Fruit fly (Drosophila melanogaster) whole organism, larva: ENCODE results near the gene CG15160.

Experiments
- noc ChIP-seq: fragments of 200-800 bp; sonication (Bioruptor generic); optimal IDR thresholded peaks from 3 replicates; lab custom pipeline; 2019; ENCODE audit warnings: missing biosample characterization, mild to moderate bottlenecking, missing genetic modification characterization, moderate library complexity

CG15160 gene

DNA sequence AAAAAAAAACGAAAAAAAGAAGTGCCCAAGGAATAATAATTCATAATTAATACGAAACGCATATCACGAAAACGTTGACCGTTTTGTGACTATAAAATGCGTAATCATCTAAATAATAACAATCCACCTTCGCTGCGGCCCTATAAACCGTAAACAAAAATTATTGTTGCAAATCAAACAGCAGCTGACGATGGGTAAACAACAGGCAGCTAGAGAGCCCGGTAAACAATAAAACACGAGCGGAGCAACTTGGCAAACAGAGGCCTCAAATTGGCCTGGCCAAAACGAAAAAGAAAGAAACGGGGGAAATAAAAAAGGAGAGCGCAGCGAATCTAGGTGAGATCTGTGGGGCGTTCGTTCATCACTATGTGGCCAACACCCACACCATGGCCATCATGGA is 23.1 kb upstream of the CG15160 start:
- peak; percentile 72 for TF ChIP-seq noc (tag; lab: Kevin White, UChicago)

DNA sequence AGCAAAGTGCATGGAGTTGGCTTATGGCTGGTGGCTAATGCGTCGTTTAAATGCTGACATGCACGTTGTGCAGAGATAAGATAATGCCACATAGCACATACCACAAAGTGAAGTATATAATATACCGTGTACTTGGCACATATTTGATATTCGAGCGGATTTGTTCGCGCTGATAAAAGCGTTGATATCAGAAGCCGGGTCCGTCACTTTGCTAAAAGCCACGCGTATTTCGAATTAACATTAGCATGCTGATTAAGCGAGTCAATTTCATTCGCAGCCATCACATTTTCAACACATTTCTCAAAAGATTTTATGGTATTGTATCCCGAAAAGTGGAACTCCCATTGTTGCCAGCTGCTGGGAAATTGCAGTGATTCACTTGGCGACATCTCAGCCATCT is 22.0 kb upstream of the CG15160 start:
- no peak for TF ChIP-seq noc (tag; lab: Kevin White, UChicago)

DNA sequence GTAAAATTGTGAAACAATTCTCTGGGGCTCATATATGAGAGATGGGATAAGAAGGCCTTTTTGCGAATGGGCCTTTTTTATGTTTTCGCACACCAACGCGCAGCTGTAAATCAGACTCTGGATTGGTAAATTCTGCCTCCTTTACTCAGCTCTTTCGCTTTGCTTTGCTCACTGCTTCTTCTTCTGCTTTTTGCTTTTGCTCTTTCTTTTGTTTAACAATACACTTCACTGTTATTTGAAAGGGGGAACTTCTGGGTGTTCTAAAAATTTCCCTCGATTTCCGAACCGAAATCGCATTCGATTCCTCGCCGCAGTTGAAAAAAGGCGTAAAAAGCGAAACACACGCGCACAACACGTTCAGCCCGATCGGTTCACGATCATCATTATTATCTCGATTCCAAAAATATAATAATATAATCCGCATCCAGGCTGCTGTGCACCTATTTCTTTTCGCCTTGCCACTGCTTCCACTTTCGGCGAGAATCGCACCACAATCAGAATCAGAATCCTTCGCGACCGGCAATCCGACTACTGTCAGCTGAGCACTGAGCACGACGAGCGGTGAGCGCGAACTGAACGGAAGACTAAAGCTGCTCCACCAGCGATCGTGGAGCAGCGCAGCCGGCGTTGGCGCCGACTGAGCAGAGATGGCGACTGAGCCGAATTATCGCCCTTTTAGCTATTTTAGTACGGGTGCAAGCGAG is 18.8 kb upstream of the CG15160 start:
- TF ChIP-seq noc (tag; lab: Kevin White, UChicago) = peak; percentile 26

DNA sequence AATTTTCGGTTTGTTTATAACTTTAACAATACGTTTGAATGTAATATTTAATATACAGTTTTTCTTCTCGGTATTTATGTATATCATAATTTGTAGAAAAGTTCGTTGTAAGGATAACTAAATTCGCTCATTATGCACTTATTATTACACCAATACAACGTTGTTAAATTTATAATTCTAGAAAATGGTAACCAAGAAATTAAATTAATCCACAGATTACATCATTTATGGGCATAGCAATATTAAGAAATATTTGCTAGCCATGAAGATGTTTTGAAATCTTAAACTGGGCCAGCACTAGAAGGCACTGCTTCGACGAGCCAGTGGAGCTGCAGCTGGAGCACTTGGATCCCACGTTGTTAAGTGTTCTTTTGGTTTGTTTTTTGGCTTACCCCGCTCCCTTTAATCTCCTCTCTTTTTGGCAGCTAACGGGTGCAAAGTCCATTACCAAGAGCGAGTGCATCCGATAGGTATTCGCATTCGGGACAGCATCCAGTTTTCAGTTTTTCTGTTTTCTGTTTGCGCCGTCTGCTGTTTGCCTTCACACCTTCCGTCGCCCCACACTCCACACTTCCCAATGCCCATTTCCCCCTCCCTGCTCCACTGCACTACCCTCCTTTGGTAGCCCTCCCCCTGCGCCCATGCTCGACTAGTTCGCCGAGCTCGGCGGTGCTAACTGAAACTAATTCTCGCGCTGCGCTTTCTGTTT is 18.1 kb upstream of the CG15160 start:
- no peak for TF ChIP-seq noc (tag; lab: Kevin White, UChicago)

DNA sequence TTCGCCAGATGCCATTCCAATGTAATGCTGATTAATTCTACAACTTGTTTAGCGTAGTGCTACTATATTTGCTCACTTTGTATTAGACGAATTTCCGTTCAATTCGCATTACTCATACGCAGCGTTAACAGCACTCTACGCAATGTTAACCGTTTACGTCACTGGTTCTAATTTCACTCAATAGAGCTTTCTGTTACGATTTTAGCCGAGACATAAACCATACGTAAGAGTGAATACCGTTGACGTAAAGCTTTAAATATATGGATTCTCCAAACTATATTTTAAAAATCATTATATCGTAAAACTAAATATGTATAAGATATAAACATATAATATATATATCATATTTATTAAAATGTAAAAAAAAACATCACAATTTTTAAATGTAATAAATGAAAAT is 14.4 kb upstream of the CG15160 start:
- TF ChIP-seq noc (tag; lab: Kevin White, UChicago) = no peak

DNA sequence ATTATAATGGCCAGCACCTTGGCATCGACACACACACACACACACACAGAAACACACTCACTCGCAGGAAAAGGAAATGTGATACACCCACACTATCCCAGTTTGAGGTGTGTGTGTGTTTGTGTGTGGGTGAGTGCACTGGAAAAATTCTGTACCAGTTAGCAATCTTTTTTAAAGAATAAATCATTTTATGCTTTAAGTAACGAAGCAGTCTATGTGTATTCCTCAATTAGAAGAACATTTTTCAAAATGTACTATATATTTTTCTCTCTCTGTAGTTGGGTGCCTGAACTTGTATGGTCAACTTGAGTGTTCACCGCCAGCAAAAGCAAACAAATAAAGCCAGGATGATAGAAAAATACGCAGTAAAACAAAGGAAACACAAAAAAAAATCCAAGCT is 6.1 kb upstream of the CG15160 start:
- no peak for TF ChIP-seq noc (tag; lab: Kevin White, UChicago)

DNA sequence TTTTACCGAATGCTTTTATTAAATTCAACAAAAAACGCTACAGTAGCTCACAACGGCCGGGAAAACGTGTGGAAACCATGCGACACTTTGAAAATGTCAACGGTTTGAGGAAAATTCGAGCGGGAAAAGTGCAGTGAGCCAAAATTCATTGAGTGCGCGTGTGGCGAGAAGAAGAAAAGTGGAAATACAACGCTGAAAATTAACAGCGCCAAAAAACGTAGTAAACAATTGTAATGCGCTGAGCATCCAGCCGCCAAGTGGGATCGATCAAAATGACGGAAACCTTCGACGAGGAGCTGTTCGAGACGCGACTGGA is 209 bp downstream of the CG15160 start:
- TF ChIP-seq noc (tag; lab: Kevin White, UChicago) = no peak

DNA sequence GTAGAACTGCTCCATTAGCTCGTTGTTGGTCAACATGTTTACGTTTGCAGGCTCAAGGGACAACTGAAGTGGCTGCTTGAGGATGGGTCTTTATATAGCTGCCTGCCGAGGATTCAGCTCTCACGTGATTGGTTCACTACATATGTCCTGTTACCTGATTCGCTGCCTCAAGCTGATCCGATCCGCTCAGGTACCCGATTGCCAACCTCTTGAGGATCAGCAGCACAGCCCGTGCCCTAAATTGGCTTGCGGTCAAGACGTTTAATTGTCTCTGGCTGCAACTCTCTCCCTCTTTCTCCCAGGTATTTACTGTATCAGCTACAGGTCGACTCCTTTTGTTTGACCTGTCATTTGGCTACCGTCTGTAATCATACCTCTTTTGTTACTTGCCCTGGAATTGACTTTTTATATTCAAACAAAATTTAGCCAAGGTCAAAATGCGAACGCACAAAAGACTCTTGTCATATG is 6.2 kb downstream of the CG15160 start, which contains the start of gene amos:
Gene amos, minus strand, starts transcription at position 51 of the 468 bp plus-strand sequence.
- TF ChIP-seq noc (tag; lab: Kevin White, UChicago) = no peak

DNA sequence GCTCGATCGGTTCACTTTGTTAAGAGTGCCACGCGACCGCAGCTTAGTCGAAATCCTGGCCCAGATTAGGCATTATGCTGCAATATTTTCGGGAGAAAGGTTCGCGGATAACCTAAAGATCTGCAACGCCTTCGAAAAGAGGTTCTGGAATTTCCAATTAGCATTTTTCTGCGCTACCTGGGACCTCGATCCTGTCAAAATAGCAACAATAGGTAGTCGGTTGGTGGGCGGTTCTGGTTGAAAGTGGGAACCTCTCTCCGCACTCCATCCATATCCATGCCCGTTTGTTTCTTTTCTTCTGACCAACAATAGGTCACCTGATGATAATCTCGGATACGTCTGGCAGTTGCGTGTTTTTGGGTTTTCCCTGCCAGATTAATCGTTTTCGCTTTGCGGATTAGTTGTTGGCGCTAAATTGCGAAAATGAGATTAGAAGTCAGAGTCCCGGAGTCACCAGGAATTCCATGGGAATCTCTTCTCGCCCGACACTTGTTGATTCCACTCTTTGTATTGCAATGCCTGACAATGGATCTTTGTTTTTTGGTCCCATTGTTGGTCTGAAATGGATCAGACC is 7.5 kb downstream of the CG15160 start:
- TF ChIP-seq noc (tag; lab: Kevin White, UChicago) = no peak

DNA sequence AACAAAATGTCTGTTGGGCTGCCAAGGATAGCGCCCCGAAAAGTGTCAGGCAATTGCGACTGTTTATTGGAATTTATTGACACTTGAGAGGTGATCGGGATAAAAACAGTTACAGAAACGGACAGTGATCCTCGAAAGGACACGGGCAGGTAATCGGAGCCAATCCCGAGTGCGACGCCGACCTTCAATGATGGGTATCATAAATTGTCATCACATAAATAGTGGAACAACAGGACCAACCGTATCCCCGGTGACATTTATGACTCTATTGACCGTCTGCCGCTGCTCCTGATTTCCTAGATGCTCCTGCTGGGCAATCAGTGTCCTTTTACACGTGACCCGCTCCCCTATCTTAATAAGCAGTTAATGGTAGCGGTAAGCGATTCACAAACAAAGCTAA is 8.5 kb downstream of the CG15160 start:
- no peak for TF ChIP-seq noc (tag; lab: Kevin White, UChicago)

DNA sequence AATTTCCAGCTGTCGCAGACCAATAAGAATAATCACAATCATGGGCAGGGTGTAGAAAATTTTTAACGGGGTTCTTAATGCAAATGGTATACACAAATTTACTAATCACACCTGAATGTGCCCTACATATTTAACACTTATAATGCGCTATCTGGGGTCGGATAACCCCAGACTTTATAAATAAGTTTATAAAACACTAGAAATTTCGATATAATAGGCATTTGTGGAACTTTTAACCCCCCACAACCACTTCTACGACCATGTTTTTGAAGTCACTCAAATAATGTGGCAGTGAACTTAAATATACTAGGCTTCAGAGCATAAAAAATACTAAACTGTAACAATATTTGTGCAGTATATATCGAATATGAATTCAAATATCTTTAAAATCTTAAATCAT is 14.3 kb downstream of the CG15160 start, which contains the start of gene CG10413:
Gene CG10413, minus strand, starts transcription at position 264 of the 400 bp plus-strand sequence.
- TF ChIP-seq noc (tag; lab: Kevin White, UChicago) = peak; percentile 98

DNA sequence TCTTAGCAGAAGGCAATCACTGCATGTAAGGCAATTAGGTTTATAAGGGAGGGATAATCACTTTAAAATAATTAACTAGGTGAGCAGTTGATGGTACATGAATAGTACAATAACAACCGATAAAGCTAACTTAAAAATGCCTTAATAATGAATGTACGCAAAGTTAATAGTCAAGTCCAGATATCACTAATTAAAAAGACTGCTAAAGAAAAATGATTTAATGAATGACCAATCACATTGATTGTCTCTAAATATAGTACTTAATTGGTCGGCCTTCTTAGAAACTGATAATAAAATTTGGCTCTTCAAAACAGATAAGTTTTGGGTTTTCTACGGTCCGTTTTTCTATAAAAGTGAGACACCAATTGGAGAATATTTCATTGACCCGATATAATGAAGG is 14.9 kb downstream of the CG15160 start, which contains the start of gene CG31789:
Gene CG31789, plus strand, starts transcription at position 380 of the 400 bp plus-strand sequence.
- no peak for TF ChIP-seq noc (tag; lab: Kevin White, UChicago)

DNA sequence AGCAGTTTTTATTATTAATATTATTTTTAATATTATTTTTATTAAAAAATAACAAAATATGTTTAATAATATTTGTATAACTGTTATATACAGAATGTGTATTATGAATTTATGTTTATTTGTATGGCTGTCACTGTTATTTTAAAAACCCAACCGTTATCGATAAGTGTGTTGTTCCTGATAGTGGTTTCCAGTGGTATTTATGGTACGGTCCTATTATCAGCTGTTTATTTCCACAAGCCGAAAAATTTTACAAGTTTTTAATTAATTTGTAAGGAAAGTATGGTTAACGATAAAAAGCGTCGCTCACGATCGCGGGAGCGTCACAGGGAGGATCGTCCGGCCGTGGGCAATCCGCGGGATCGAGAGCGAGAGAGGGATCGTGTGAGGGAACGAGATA is 16.0 kb downstream of the CG15160 start, which contains the start of gene CG10333:
Gene CG10333, plus strand, starts transcription at position 191 of the 400 bp plus-strand sequence.
- no peak for TF ChIP-seq noc (tag; lab: Kevin White, UChicago)

DNA sequence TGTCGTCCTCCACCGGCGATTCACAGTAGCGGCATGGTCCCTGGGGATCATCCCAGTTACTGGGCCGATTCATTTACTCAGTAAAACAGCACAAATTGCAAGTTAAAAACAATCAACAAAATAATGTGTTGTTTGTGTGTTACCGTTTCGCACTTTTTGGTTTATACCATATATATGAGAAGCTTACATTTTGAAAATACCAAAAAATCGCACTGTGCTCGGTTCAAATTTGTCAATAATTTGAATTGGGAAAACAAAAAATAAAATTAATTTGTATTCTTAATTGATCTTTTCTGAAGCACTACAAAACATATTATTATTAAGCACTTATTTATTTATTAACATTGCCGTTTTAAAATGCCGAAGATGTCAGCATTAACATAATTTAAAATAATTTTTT is 21.4 kb downstream of the CG15160 start, which contains the start of gene Atac2:
Gene Atac2, minus strand, starts transcription at position 144 of the 400 bp plus-strand sequence.
- TF ChIP-seq noc (tag; lab: Kevin White, UChicago) = no peak

DNA sequence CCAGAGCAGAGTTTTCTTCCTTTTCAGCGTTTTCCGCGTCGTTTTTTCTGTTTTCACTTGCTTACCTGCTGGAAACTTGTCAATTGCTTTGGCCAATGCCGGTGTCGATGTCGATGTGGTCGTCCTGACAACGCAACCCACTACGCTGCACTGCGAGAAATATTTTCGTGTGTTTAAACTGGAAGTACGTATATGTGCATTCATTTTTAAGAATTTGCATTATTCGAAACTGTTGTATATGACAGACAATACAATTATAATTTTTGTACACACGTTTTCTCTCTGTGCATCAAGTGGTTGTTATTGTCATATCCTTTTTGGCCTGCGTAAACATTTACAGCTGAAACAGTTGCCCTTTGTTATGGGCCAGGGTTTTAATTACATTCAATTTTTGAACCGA is 25.3 kb downstream of the CG15160 start, which contains the start of gene IFT46:
Gene IFT46, minus strand, starts transcription at position 88 of the 400 bp plus-strand sequence.
- no peak for TF ChIP-seq noc (tag; lab: Kevin White, UChicago)

DNA sequence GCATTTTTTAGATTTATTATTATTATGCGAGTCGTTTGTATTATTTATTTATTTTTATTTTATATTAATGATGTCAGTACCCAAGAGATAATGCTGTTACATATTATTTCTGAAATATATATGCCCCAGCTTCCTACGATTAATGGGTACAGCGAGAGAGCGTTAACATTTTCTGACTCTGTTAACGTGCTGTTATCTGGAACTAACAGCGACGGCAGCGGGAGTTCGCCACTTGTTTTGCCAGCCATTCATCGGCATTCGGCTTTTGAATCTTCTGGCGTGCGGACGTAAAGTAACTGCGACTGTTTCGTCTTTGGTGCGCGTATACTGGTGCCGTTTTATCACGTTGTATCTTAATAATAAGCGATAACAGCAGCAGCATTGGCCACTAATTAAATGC is 26.3 kb downstream of the CG15160 start, which contains the start of gene MESR3:
Gene MESR3, plus strand, starts transcription at position 254 of the 400 bp plus-strand sequence.
- TF ChIP-seq noc (tag; lab: Kevin White, UChicago) = peak; percentile 19
